Worm (Caenorhabditis elegans): ENCODE measurements around the gene F01F1.2.

ce11 chrIII:5892909-5893308 lies 14.6 kb downstream of the F01F1.2 start:
- TF ChIP-seq zag-1 (tag; optimal IDR thresholded peaks at IDR 0.05): no peak
- no peak for TF ChIP-seq fos-1 (tag; optimal IDR thresholded peaks at IDR 0.05)
- no peak for TF ChIP-seq snpc-4 (tag; optimal IDR thresholded peaks at IDR 0.05)
- TF ChIP-seq ztf-11 (tag; optimal IDR thresholded peaks at IDR 0.05): no peak
- TF ChIP-seq egl-27 (tag; optimal IDR thresholded peaks at IDR 0.05): no peak
- TF ChIP-seq nhr-11 (tag; optimal IDR thresholded peaks at IDR 0.05): no peak
- TF ChIP-seq nhr-77 (tag; optimal IDR thresholded peaks at IDR 0.05): no peak
- no peak for TF ChIP-seq lsy-2 (tag; optimal IDR thresholded peaks at IDR 0.05)
- TF ChIP-seq blmp-1 (tag; optimal IDR thresholded peaks at IDR 0.05; ENCODE audit: insufficient read depth): no peak
- no peak for TF ChIP-seq ama-1 (optimal IDR thresholded peaks at IDR 0.05)
- no peak for TF ChIP-seq skn-1 (tag; optimal IDR thresholded peaks at IDR 0.05)
